Fruit fly (Drosophila melanogaster) whole organism, embryonic: ENCODE data around the gene Naxe.

Experiments
- Atf6 ChIP-seq: fragments of 200-800 bp; sonication (Bioruptor generic); IDR thresholded peaks from 2 replicates; pipeline ENCODE4 v1.3.6; 2022; ENCODE audit warnings: missing biosample characterization, missing genetic modification characterization
- Blimp-1 ChIP-seq: fragments of 200-800 bp; sonication (Bioruptor generic); optimal IDR thresholded peaks from 3 replicates; lab custom pipeline; 2018; ENCODE audit warnings: missing biosample characterization, missing genetic modification characterization, mild to moderate bottlenecking, moderate library complexity, missing genetic modification reagents
- CG10274 ChIP-seq: fragments of 200-800 bp; sonication (Bioruptor generic); optimal IDR thresholded peaks from 3 replicates; lab custom pipeline; 2017; ENCODE audit warnings: missing biosample characterization, mild to moderate bottlenecking, missing genetic modification characterization
- CG10366 ChIP-seq: fragments of 200-800 bp; sonication (Bioruptor generic); IDR thresholded peaks from 2 replicates; pipeline ENCODE4 v1.3.6; 2022; ENCODE audit warnings: missing biosample characterization, missing genetic modification characterization
- CG10979 ChIP-seq: fragments of 200-800 bp; sonication (Bioruptor generic); optimal IDR thresholded peaks from 2 replicates; lab custom pipeline; 2018; ENCODE audit warnings: missing biosample characterization, mild to moderate bottlenecking, missing genetic modification characterization, moderate library complexity
- CG11398 ChIP-seq: fragments of 200-800 bp; sonication (Bioruptor generic); optimal IDR thresholded peaks from 2 replicates; lab custom pipeline; 2016; ENCODE audit warnings: missing biosample characterization, missing genetic modification characterization
- CG12219 ChIP-seq: fragments of 200-800 bp; sonication (Bioruptor generic); optimal IDR thresholded peaks from 3 replicates; lab custom pipeline; 2018; ENCODE audit warnings: missing biosample characterization, mild to moderate bottlenecking, missing genetic modification characterization
- CG15696 ChIP-seq: fragments of 200-800 bp; sonication (Bioruptor generic); optimal IDR thresholded peaks from 2 replicates; lab custom pipeline; 2019; ENCODE audit warnings: missing biosample characterization, mild to moderate bottlenecking, missing genetic modification characterization, moderate library complexity
- CG16779 ChIP-seq: fragments of 200-800 bp; sonication (Bioruptor generic); IDR thresholded peaks from 2 replicates; pipeline ENCODE4 v1.3.6; 2022; ENCODE audit warnings: missing biosample characterization, missing genetic modification characterization
- CG16813 ChIP-seq: fragments of 200-800 bp; sonication (Bioruptor generic); IDR thresholded peaks from 3 replicates; pipeline ENCODE4 v1.3.6; 2022; ENCODE audit warnings: missing biosample characterization, missing genetic modification characterization; ENCODE audit not compliant: partially characterized antibody
- CG1792 ChIP-seq: fragments of 200-800 bp; sonication (Bioruptor generic); optimal IDR thresholded peaks from 2 replicates; lab custom pipeline; 2016; ENCODE audit warnings: missing biosample characterization, missing genetic modification characterization
- CG2199 ChIP-seq: fragments of 200-800 bp; sonication (Bioruptor generic); IDR thresholded peaks from 3 replicates; pipeline ENCODE4 v1.3.6; 2022; ENCODE audit warnings: missing biosample characterization, missing genetic modification characterization
- CG32772 ChIP-seq: fragments of 200-800 bp; sonication (Bioruptor generic); IDR thresholded peaks from 2 replicates; pipeline ENCODE4 v1.3.6; 2022; ENCODE audit warnings: missing biosample characterization, missing genetic modification characterization
- CG3726 ChIP-seq: fragments of 200-800 bp; sonication (Bioruptor generic); IDR thresholded peaks from 3 replicates; pipeline ENCODE4, ENCODE4 v1.3.6; 2022; ENCODE audit warnings: missing biosample characterization, missing genetic modification characterization
- CG3838 ChIP-seq: fragments of 200-800 bp; sonication (Bioruptor generic); optimal IDR thresholded peaks from 3 replicates; lab custom pipeline; 2016; ENCODE audit warnings: missing biosample characterization, missing genetic modification characterization
- CG42726 ChIP-seq: fragments of 200-800 bp; sonication (Bioruptor generic); IDR thresholded peaks from 2 replicates; pipeline ENCODE4 v1.3.6; 2022; ENCODE audit warnings: missing biosample characterization, missing genetic modification characterization; ENCODE audit not compliant: partially characterized antibody
- CG4328 ChIP-seq: fragments of 200-800 bp; sonication (Bioruptor generic); optimal IDR thresholded peaks from 3 replicates; lab custom pipeline; 2017; ENCODE audit warnings: missing biosample characterization, missing genetic modification reagents, missing genetic modification characterization
- CG7839 ChIP-seq: fragments of 200-800 bp; sonication (Bioruptor generic); optimal IDR thresholded peaks from 3 replicates; lab custom pipeline; 2018; ENCODE audit warnings: missing biosample characterization, mild to moderate bottlenecking, missing genetic modification characterization, moderate library complexity
- CG9797 ChIP-seq: fragments of 200-800 bp; sonication (Bioruptor generic); optimal IDR thresholded peaks from 3 replicates; lab custom pipeline; 2018; ENCODE audit warnings: missing biosample characterization, mild to moderate bottlenecking, missing genetic modification characterization
- Camta ChIP-seq: fragments of 200-800 bp; sonication (Bioruptor generic); optimal IDR thresholded peaks from 2 replicates; lab custom pipeline; 2016; ENCODE audit warnings: missing biosample characterization, missing genetic modification characterization
- CoRest ChIP-seq: fragments of 200-800 bp; sonication (Bioruptor generic); optimal IDR thresholded peaks from 3 replicates; lab custom pipeline; 2018; ENCODE audit warnings: missing biosample characterization, mild to moderate bottlenecking, missing genetic modification characterization, moderate library complexity
- D19A ChIP-seq: fragments of 200-800 bp; optimal IDR thresholded peaks from 3 replicates; lab custom pipeline; 2019; ENCODE audit warnings: missing biosample characterization, mild to moderate bottlenecking, missing genetic modification characterization, moderate library complexity
- Dref ChIP-seq: fragments of 200-800 bp; sonication (Bioruptor generic); IDR thresholded peaks from 2 replicates; pipeline ENCODE4 v1.3.6; 2022; ENCODE audit warnings: missing biosample characterization, missing genetic modification characterization
- HHEX ChIP-seq: fragments of 200-800 bp; sonication (Bioruptor generic); optimal IDR thresholded peaks from 3 replicates; lab custom pipeline; 2017; ENCODE audit warnings: missing biosample characterization, mild to moderate bottlenecking, missing genetic modification characterization, missing genetic modification reagents
- Mrtf ChIP-seq: fragments of 200-800 bp; sonication (Bioruptor generic); IDR thresholded peaks from 3 replicates; pipeline ENCODE4 v1.3.6; 2022; ENCODE audit warnings: missing biosample characterization, missing genetic modification characterization
- Rfx ChIP-seq: fragments of 200-800 bp; sonication (Bioruptor generic); IDR thresholded peaks from 2 replicates; pipeline ENCODE4 v1.3.6; 2022; ENCODE audit warnings: missing biosample characterization, missing genetic modification characterization
- Rx ChIP-seq: fragments of 200-800 bp; sonication (Bioruptor generic); IDR thresholded peaks from 2 replicates; pipeline ENCODE4 v1.3.6; 2022; ENCODE audit warnings: missing biosample characterization, missing genetic modification characterization
- Scr ChIP-seq: fragments of 200-800 bp; sonication (Bioruptor generic); IDR thresholded peaks from 2 replicates; pipeline ENCODE4 v1.3.6; 2022; ENCODE audit warnings: missing biosample characterization, missing genetic modification characterization; ENCODE audit not compliant: partially characterized antibody
- Sin3A ChIP-seq: fragments of >200 bp; optimal IDR thresholded peaks from 2 replicates; lab custom pipeline; 2018
- Sry-δ ChIP-seq: fragments of 200-800 bp; sonication (Bioruptor generic); optimal IDR thresholded peaks from 2 replicates; lab custom pipeline; 2016; ENCODE audit warnings: missing biosample characterization, missing genetic modification characterization
- al ChIP-seq: fragments of 200-800 bp; sonication (Bioruptor generic); IDR thresholded peaks from 2 replicates; pipeline ENCODE4 v1.3.6; 2022; ENCODE audit warnings: missing biosample characterization, missing genetic modification characterization
- aop ChIP-seq: fragments of 200-800 bp; sonication (Bioruptor generic); IDR thresholded peaks from 2 replicates; pipeline ENCODE4 v1.3.6; 2022; ENCODE audit warnings: missing biosample characterization, missing genetic modification characterization
- ap ChIP-seq: fragments of 200-800 bp; sonication (Bioruptor generic); IDR thresholded peaks from 2 replicates; pipeline ENCODE4 v1.3.6; 2022; ENCODE audit warnings: missing biosample characterization, missing genetic modification characterization
- bab2 ChIP-seq: fragments of 200-800 bp; sonication (Bioruptor generic); optimal IDR thresholded peaks from 2 replicates; lab custom pipeline; 2016; ENCODE audit warnings: missing biosample characterization, missing genetic modification characterization
- br ChIP-seq: fragments of >200 bp; optimal IDR thresholded peaks from 2 replicates; lab custom pipeline; 2017
- corto ChIP-seq: fragments of 200-800 bp; sonication (Bioruptor generic); optimal IDR thresholded peaks from 2 replicates; lab custom pipeline; 2016; ENCODE audit warnings: missing biosample characterization, mild to moderate bottlenecking, missing genetic modification characterization, moderate library complexity
- cwo ChIP-seq: fragments of 200-800 bp; sonication (Bioruptor generic); optimal IDR thresholded peaks from 3 replicates; lab custom pipeline; 2017; ENCODE audit warnings: missing biosample characterization, missing genetic modification characterization, mild to moderate bottlenecking, moderate library complexity, missing genetic modification reagents
- da ChIP-seq: fragments of 200-800 bp; sonication (Bioruptor generic); optimal IDR thresholded peaks from 2 replicates; lab custom pipeline; 2016; ENCODE audit warnings: missing biosample characterization, missing genetic modification characterization
- ewg ChIP-seq: fragments of 200-800 bp; sonication (Bioruptor generic); optimal IDR thresholded peaks from 3 replicates; lab custom pipeline; 2017; ENCODE audit warnings: mild to moderate bottlenecking, missing biosample characterization, missing genetic modification reagents, missing genetic modification characterization
- fd64A ChIP-seq: fragments of 200-800 bp; sonication (Bioruptor generic); optimal IDR thresholded peaks from 3 replicates; lab custom pipeline; 2018; ENCODE audit warnings: missing biosample characterization, mild to moderate bottlenecking, missing genetic modification characterization
- gro ChIP-seq: fragments of 200-800 bp; sonication (Bioruptor generic); optimal IDR thresholded peaks from 2 replicates; lab custom pipeline; 2016; ENCODE audit warnings: missing biosample characterization, missing genetic modification characterization
- insv ChIP-seq, 2 experiments: fragments of 200-800 bp; sonication (Bioruptor generic); optimal IDR thresholded peaks; 3 replicates each; lab custom pipeline; 2016 to 2018; ENCODE audit warnings: missing biosample characterization in 2 of 2, missing genetic modification characterization in 2 of 2
- kay ChIP-seq: fragments of 200-800 bp; sonication (Bioruptor generic); optimal IDR thresholded peaks from 2 replicates; lab custom pipeline; 2016; ENCODE audit warnings: missing biosample characterization, missing genetic modification characterization
- onecut ChIP-seq: fragments of 200-800 bp; sonication (Bioruptor generic); IDR thresholded peaks from 2 replicates; pipeline ENCODE4 v1.3.6; 2022; ENCODE audit warnings: missing biosample characterization, missing genetic modification characterization
- pnt ChIP-seq: fragments of 200-800 bp; sonication (Bioruptor generic); optimal IDR thresholded peaks from 3 replicates; lab custom pipeline; 2016; ENCODE audit warnings: missing biosample characterization, missing genetic modification characterization
- prd ChIP-seq, 3 experiments: fragments of >200 bp in 2 of 3; fragments of 200-800 bp in 1 of 3; sonication (Bioruptor generic) in 1 of 3; optimal IDR thresholded peaks in 2 of 3; IDR thresholded peaks in 1 of 3; 2 replicates in 2 of 3; 3 replicates in 1 of 3; pipeline versions ENCODE4 v1.3.6 to Lab custom; 2017 to 2022; ENCODE audit warnings: missing biosample characterization in 1 of 3, missing genetic modification characterization in 1 of 3
- row ChIP-seq: fragments of 200-800 bp; sonication (Bioruptor generic); IDR thresholded peaks from 3 replicates; pipeline ENCODE4 v1.3.6; 2022; ENCODE audit warnings: missing biosample characterization, missing genetic modification characterization
- sens-2 ChIP-seq: fragments of 200-800 bp; sonication (Bioruptor generic); IDR thresholded peaks from 2 replicates; pipeline ENCODE4 v1.3.6; 2022; ENCODE audit warnings: missing biosample characterization, missing genetic modification characterization
- tin ChIP-seq: fragments of 200-800 bp; sonication (Bioruptor generic); optimal IDR thresholded peaks from 3 replicates; lab custom pipeline; 2016; ENCODE audit warnings: missing biosample characterization, missing genetic modification characterization
- tna ChIP-seq: fragments of 200-800 bp; sonication (Bioruptor generic); IDR thresholded peaks from 2 replicates; pipeline ENCODE4 v1.3.6; 2022; ENCODE audit warnings: missing biosample characterization, missing genetic modification characterization; ENCODE audit not compliant: partially characterized antibody
- ttk ChIP-seq: fragments of 200-800 bp; sonication (Bioruptor generic); IDR thresholded peaks from 2 replicates; pipeline ENCODE4 v2.1.2; 2022; ENCODE audit warnings: missing biosample characterization, missing genetic modification characterization

Gene Naxe

dm6 chrX:10115582-10116207 is 29.7 kb upstream of the Naxe start (continued):
- TF ChIP-seq CG4328 (GFP tag; lab: Kevin White, UChicago) (no peak), Dref (GFP tag; lab: Robert Waterston, UW) (no peak), kay (no peak), cwo (GFP tag; lab: Kevin White, UChicago) (no peak), ttk (GFP tag; lab: Robert Waterston, UW) (no peak), prd (optimal IDR thresholded peaks at IDR 0.05; lab: Kevin White, UChicago) (no peak), prd (GFP tag; IDR thresholded peaks at IDR 0.05; lab: Robert Waterston, UW) (no peak; the same call in 2 of the 3 replicates), aop (no peak), Rx (GFP tag; lab: Robert Waterston, UW) (no peak), HHEX (GFP tag; lab: Kevin White, UChicago) (no peak), ewg (GFP tag; lab: Kevin White, UChicago) (no peak), corto (GFP tag; lab: Kevin White, UChicago) (no peak), tna (GFP tag; lab: Robert Waterston, UW) (no peak), pnt (GFP tag; lab: Kevin White, UChicago) (peak; percentile 7), ap (GFP tag; lab: Robert Waterston, UW) (0 out of 2 replicates have a peak, but pooled peaks have one; percentile 26), Atf6 (GFP tag; lab: Robert Waterston, UW) (no peak), da (GFP tag; lab: Kevin White, UChicago) (no peak), al (GFP tag; lab: Robert Waterston, UW) (no peak), CG9797 (GFP tag; lab: Kevin White, UChicago) (no peak), sens-2 (GFP tag; lab: Robert Waterston, UW) (0 out of 2 replicates have a peak, but pooled peaks have one; percentile 8), bab2 (peak; percentile 5), CG7839 (tag; lab: Kevin White, UChicago) (no peak), onecut (GFP tag; lab: Robert Waterston, UW) (peak; percentile 26; the same call in 1 of the 2 replicates), gro (no peak), br (lab: Kevin White, UChicago) (no peak), CG42726 (GFP tag; lab: Robert Waterston, UW) (no peak), CG16813 (GFP tag; lab: Robert Waterston, UW) (no peak), CG3838 (GFP tag; lab: Kevin White, UChicago) (no peak), tin (GFP tag; lab: Kevin White, UChicago) (no peak), Mrtf (GFP tag; lab: Robert Waterston, UW) (no peak), D19A (tag; lab: Kevin White, UChicago) (peak; percentile 24), Sry-δ (no peak), CG11398 (no peak), fd64A (GFP tag; lab: Kevin White, UChicago) (peak; percentile 11), Scr (GFP tag; lab: Robert Waterston, UW) (no peak), CG10274 (no peak), CoRest (tag; lab: Kevin White, UChicago) (no peak), Blimp-1 (GFP tag; lab: Kevin White, UChicago) (peak; percentile 53), CG1792 (GFP tag; lab: Kevin White, UChicago) (no peak), Camta (no peak), CG3726 (GFP tag; lab: Robert Waterston, UW) (no peak), row (GFP tag; lab: Robert Waterston, UW) (no peak), Sin3A (lab: Kevin White, UChicago) (no peak), CG10366 (no peak), Rfx (GFP tag; lab: Robert Waterston, UW) (no peak), CG12219 (GFP tag; lab: Kevin White, UChicago) (no peak), insv (GFP tag; optimal IDR thresholded peaks at IDR 0.05; lab: Kevin White, UChicago) (no peak), CG2199 (GFP tag; lab: Robert Waterston, UW) (no peak), CG16779 (no peak), CG10979 (tag; lab: Kevin White, UChicago) (no peak), CG32772 (GFP tag; lab: Robert Waterston, UW) (no peak), CG15696 (tag; lab: Kevin White, UChicago) (peak; percentile 40)
